Worm (Caenorhabditis elegans) whole organism, L3 larva: ENCODE measurements around the gene dgk-3.

Experiments used
- aly-2 ChIP-seq: fragments of 150-350 bp; optimal IDR thresholded peaks from 2 replicates; lab custom pipeline; 2014; ENCODE audit warnings: missing biosample characterization, missing genetic modification characterization
- ama-1 ChIP-seq: fragments of 150-350 bp; optimal IDR thresholded peaks from 2 replicates; lab custom pipeline; 2018
- ceh-28 ChIP-seq: fragments of 150-350 bp; optimal IDR thresholded peaks from 2 replicates; lab custom pipeline; 2014; ENCODE audit warnings: missing biosample characterization, missing genetic modification reagents, missing genetic modification characterization
- egl-27 ChIP-seq: sonication (generic microtip); optimal IDR thresholded peaks from 4 replicates; lab custom pipeline; 2017; ENCODE audit warnings: missing biosample characterization, missing genetic modification reagents, missing genetic modification characterization
- nhr-23 ChIP-seq: fragments of 150-350 bp; optimal IDR thresholded peaks from 2 replicates; lab custom pipeline; 2014; ENCODE audit warnings: missing biosample characterization, missing genetic modification reagents, missing genetic modification characterization
- nhr-76 ChIP-seq: fragments of 150-350 bp; sonication (generic microtip); optimal IDR thresholded peaks from 5 replicates; lab custom pipeline; 2014; ENCODE audit warnings: missing biosample characterization, missing genetic modification characterization
- pqm-1 ChIP-seq: fragments of 150-350 bp; optimal IDR thresholded peaks from 2 replicates; lab custom pipeline; 2017; ENCODE audit warnings: missing biosample characterization, missing genetic modification characterization, inconsistent platforms
- snpc-4 ChIP-seq: fragments of 150-350 bp; optimal IDR thresholded peaks from 2 replicates; lab custom pipeline; 2014; ENCODE audit warnings: missing biosample characterization, missing genetic modification characterization

DNA sequence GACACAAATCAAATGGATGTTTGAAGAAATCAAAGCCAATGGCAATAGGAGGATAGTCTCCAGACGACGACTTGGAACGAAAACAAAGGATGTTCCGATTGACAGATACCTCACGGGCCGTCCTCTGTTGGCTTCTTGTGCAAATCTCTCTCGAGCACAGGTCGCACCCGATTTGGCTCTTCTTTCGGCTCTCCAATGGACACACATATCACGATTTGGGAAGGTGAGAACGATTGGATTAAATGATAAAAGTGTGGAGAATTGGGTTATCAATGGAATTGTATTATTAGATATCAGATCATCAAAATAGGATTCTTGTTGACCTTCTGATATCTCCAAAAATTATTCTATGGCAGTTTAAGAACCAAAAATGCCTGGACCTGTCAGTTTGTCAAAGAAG is 43.3 kb downstream of the dgk-3 start, which contains the start of gene ZC84.1:
- TF ChIP-seq pqm-1 (no peak), ceh-28 (tag; lab: Kevin White, UChicago) (no peak), aly-2 (no peak), egl-27 (tag; lab: Kevin White, UChicago) (no peak), nhr-76 (tag; lab: Kevin White, UChicago) (no peak), nhr-23 (tag; lab: Kevin White, UChicago) (no peak), snpc-4 (tag; lab: Kevin White, UChicago) (no peak), ama-1 (lab: Kevin White, UChicago) (no peak)
